Worm (Caenorhabditis elegans) whole organism, L1 larva: Measurements from ENCODE around the gene ceh-86.

Experiments
- C04F5.9 ChIP-seq: sonication (generic microtip); optimal IDR thresholded peaks from 2 replicates; lab custom pipeline; 2016; ENCODE audit warnings: missing genetic modification characterization, missing compliant biosample characterization
- C16A3.4 ChIP-seq: fragments of 150-350 bp; optimal IDR thresholded peaks from 2 replicates; lab custom pipeline; 2014; ENCODE audit warnings: missing biosample characterization, missing genetic modification characterization
- C34B4.2 ChIP-seq: sonication (generic microtip); optimal IDR thresholded peaks from 2 replicates; lab custom pipeline; 2017; ENCODE audit warnings: mild to moderate bottlenecking, missing genetic modification characterization, missing compliant biosample characterization
- F16B12.6 ChIP-seq: fragments of 150-350 bp; optimal IDR thresholded peaks from 2 replicates; lab custom pipeline; 2014; ENCODE audit warnings: missing biosample characterization, missing genetic modification characterization
- Y116A8C.19 ChIP-seq: sonication (generic microtip); optimal IDR thresholded peaks from 2 replicates; lab custom pipeline; 2016; ENCODE audit warnings: missing compliant biosample characterization, missing genetic modification characterization, borderline replicate concordance
- aha-1 ChIP-seq: fragments of 150-350 bp; optimal IDR thresholded peaks from 2 replicates; lab custom pipeline; 2014; ENCODE audit warnings: missing biosample characterization, missing genetic modification characterization
- ama-1 ChIP-seq: fragments of 150-350 bp; optimal IDR thresholded peaks from 2 replicates; lab custom pipeline; 2014
- blmp-1 ChIP-seq: fragments of 150-350 bp; optimal IDR thresholded peaks from 2 replicates; lab custom pipeline; 2014; ENCODE audit warnings: missing biosample characterization, missing genetic modification characterization
- ceh-82 ChIP-seq, 3 experiments: fragments of 150-350 bp in 1 of 3; sonication (generic microtip) in 2 of 3; optimal IDR thresholded peaks; 2 replicates each; lab custom pipeline; 2014 to 2017; ENCODE audit warnings: missing biosample characterization in 3 of 3, missing genetic modification characterization in 3 of 3
- ces-1 ChIP-seq: fragments of 150-350 bp; optimal IDR thresholded peaks from 2 replicates; lab custom pipeline; 2014; ENCODE audit warnings: missing biosample characterization, missing genetic modification reagents, missing genetic modification characterization
- dpl-1 ChIP-seq, 3 experiments: fragments of 150-350 bp in 2 of 3; sonication (generic microtip) in 1 of 3; optimal IDR thresholded peaks; 2 replicates each; lab custom pipeline; 2014 to 2017; ENCODE audit warnings: missing biosample characterization in 3 of 3, missing genetic modification characterization in 3 of 3, missing genetic modification reagents in 3 of 3
- efl-1 ChIP-seq, 4 experiments: fragments of 150-350 bp; optimal IDR thresholded peaks in 3 of 4; peaks in 1 of 4; 1 replicate in 1 of 4; 2 replicates in 3 of 4; lab custom pipeline; 2014; ENCODE audit warnings: missing biosample characterization in 2 of 4, missing genetic modification characterization in 2 of 4, missing genetic modification reagents in 2 of 4
- egl-13 ChIP-seq: sonication (generic microtip); optimal IDR thresholded peaks from 2 replicates; lab custom pipeline; 2016; ENCODE audit warnings: missing genotype, missing genetic modification reagents, missing genetic modification characterization, missing compliant biosample characterization
- egl-27 ChIP-seq, 2 experiments: fragments of 150-350 bp in 1 of 2; sonication (generic microtip); optimal IDR thresholded peaks; 3 replicates each; lab custom pipeline; 2017 to 2018; ENCODE audit warnings: missing biosample characterization in 2 of 2, missing genetic modification characterization in 2 of 2, missing genetic modification reagents in 2 of 2
- elt-2 ChIP-seq: sonication (generic microtip); optimal IDR thresholded peaks from 2 replicates; lab custom pipeline; 2016; ENCODE audit warnings: missing genetic modification characterization, mild to moderate bottlenecking, inconsistent platforms, missing compliant biosample characterization, missing genetic modification reagents
- fkh-10 ChIP-seq: sonication (generic microtip); optimal IDR thresholded peaks from 2 replicates; lab custom pipeline; 2017; ENCODE audit warnings: missing biosample characterization, missing genetic modification reagents, missing genetic modification characterization
- fos-1 ChIP-seq: fragments of 150-350 bp; optimal IDR thresholded peaks from 2 replicates; lab custom pipeline; 2014; ENCODE audit warnings: missing biosample characterization, missing genetic modification characterization
- grh-1 ChIP-seq: fragments of 200-800 bp; sonication (Bioruptor generic); IDR thresholded peaks from 2 replicates; pipeline ENCODE4 v1.3.6; 2022; ENCODE audit warnings: missing genetic modification reagents, missing genetic modification characterization, missing compliant biosample characterization
- hlh-17 ChIP-seq: fragments of 200-800 bp; sonication (Bioruptor generic); optimal IDR thresholded peaks from 2 replicates; lab custom pipeline; 2018; ENCODE audit warnings: missing genetic modification characterization, mild to moderate bottlenecking, missing compliant biosample characterization, moderate library complexity, borderline replicate concordance
- isw-1 ChIP-seq: fragments of 200-800 bp; sonication (Bioruptor generic); IDR thresholded peaks from 2 replicates; pipeline ENCODE4 v1.3.6; 2022; ENCODE audit warnings: missing genetic modification characterization, missing compliant biosample characterization
- lin-35 ChIP-seq, 2 experiments: fragments of 150-350 bp; optimal IDR thresholded peaks; 2 replicates each; lab custom pipeline; 2014; ENCODE audit warnings: missing biosample characterization in 2 of 2, missing genetic modification characterization in 2 of 2, missing genetic modification reagents in 2 of 2
- lsy-2 ChIP-seq, 2 experiments: fragments of 150-350 bp; optimal IDR thresholded peaks; 2 replicates each; lab custom pipeline; 2014; ENCODE audit warnings: missing biosample characterization in 2 of 2, missing genetic modification characterization in 2 of 2
- nhr-76 ChIP-seq: sonication (generic microtip); optimal IDR thresholded peaks from 2 replicates; lab custom pipeline; 2017; ENCODE audit warnings: missing biosample characterization, missing genetic modification characterization
- nhr-90 ChIP-seq: sonication (generic microtip); optimal IDR thresholded peaks from 2 replicates; lab custom pipeline; 2016; ENCODE audit warnings: mild to moderate bottlenecking, missing genetic modification characterization, missing compliant biosample characterization; ENCODE audit not compliant: poor library complexity
- pax-3 ChIP-seq: fragments of 200-800 bp; sonication (Bioruptor generic); optimal IDR thresholded peaks from 2 replicates; lab custom pipeline; 2018; ENCODE audit warnings: mild to moderate bottlenecking, missing genetic modification characterization, moderate library complexity, missing compliant biosample characterization
- snpc-4 ChIP-seq: fragments of 150-350 bp; optimal IDR thresholded peaks from 2 replicates; lab custom pipeline; 2014; ENCODE audit warnings: missing biosample characterization, missing genetic modification characterization
- snu-23 ChIP-seq: sonication (generic microtip); optimal IDR thresholded peaks from 2 replicates; lab custom pipeline; 2016; ENCODE audit warnings: missing genetic modification characterization, missing compliant biosample characterization
- sptf-1 ChIP-seq: fragments of 150-350 bp; optimal IDR thresholded peaks from 2 replicates; lab custom pipeline; 2014; ENCODE audit warnings: missing biosample characterization, missing genetic modification characterization
- tbx-2 ChIP-seq: sonication (generic microtip); optimal IDR thresholded peaks from 2 replicates; lab custom pipeline; 2016; ENCODE audit warnings: missing genetic modification characterization, missing compliant biosample characterization
- unc-130 ChIP-seq: fragments of 150-350 bp; optimal IDR thresholded peaks from 2 replicates; lab custom pipeline; 2017; ENCODE audit warnings: missing biosample characterization, missing genetic modification characterization, inconsistent platforms
- vab-15 ChIP-seq: sonication (generic microtip); optimal IDR thresholded peaks from 2 replicates; lab custom pipeline; 2017; ENCODE audit warnings: missing genotype, mild to moderate bottlenecking, missing genetic modification characterization, missing compliant biosample characterization
- xbp-1 ChIP-seq: sonication (generic microtip); optimal IDR thresholded peaks from 2 replicates; lab custom pipeline; 2016; ENCODE audit warnings: missing genetic modification characterization, missing compliant biosample characterization

The ceh-86 gene

ce11 chrII:2417889-2418288, 14.0 kb downstream of the ceh-86 start, which contains the start of the genes F42G2.5 and F42G2.7:
Gene F42G2.5 (minus strand): TSS chrII:2417989.
Gene F42G2.7 (plus strand): TSS chrII:2418158.
- TF ChIP-seq C16A3.4 = no peak
- TF ChIP-seq, all 84 proteins: peak for 0

DNA sequence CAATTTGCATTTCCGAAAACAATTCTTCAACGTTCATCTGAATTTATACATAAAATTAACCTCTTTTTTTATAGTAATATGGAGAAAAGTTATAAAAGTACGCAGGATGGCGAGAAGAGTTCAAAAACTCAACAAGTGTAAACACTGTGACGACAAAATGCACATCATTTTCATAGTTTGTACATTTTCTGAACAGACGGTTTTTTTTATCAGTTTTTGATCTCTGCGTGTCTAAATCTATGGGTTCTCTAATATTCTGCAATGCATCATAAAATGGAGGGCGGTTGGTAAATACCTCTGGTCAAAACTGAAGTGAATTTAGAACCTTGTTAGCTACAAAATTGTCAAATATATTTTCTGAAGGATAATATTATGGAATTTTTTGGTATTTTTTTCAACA, 16.4 kb downstream of the ceh-86 start, which contains the start of gene fbxa-4:
Gene fbxa-4, minus strand, starts transcription at position 93 of the 400 bp plus-strand sequence.
- TF ChIP-seq F16B12.6 (peak; percentile 44), elt-2 (tag; lab: Kevin White, UChicago) (peak; percentile 65), dpl-1 (GFP tag; optimal IDR thresholded peaks at IDR 0.05; lab: Kevin White, UChicago) (peak in 1 of 3 experiments; percentile 4), snpc-4 (tag; lab: Kevin White, UChicago) (no peak), lin-35 (GFP tag; optimal IDR thresholded peaks at IDR 0.05; lab: Kevin White, UChicago) (peak in 1 of 2 experiments; percentile 51), egl-13 (no peak), nhr-90 (tag; lab: Kevin White, UChicago) (peak; percentile 11), efl-1 (optimal IDR thresholded peaks at IDR 0.05; lab: Kevin White, UChicago) (peak in 1 of 2 experiments; percentile 27), efl-1 (GFP tag; optimal IDR thresholded peaks at IDR 0.05 in 1 of 2; lab: Kevin White, UChicago) (peak in 1 of 2 experiments; percentile 35), lsy-2 (tag; optimal IDR thresholded peaks at IDR 0.05; lab: Kevin White, UChicago) (peak in 1 of 2 experiments; percentile 15), C34B4.2 (tag; lab: Kevin White, UChicago) (no peak), vab-15 (tag; lab: Kevin White, UChicago) (no peak)
- TF ChIP-seq, all 84 proteins: peak for 7

DNA sequence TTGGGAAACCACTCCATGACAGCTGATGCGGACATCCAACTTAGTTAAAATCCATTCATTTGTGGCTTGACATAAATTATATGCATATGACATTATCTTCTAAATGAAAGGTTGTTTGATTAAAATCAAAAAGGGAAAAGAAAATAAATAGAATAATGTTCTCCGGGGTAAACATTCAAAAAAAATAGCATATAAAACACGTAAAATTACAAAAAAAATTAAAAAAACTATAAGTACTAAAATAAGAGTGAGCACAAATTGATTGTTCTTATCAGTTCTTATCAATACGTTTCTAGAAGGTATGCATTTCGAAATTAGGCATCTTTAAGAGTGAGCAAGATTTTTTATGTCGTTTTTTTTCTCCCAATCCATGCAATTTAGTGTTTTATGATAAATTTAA, 19.2 kb downstream of the ceh-86 start, which contains the start of gene fbxa-182:
Gene fbxa-182, minus strand, starts transcription at position 101 of the 400 bp plus-strand sequence.
- no peak for TF ChIP-seq tbx-2
- no peak for TF ChIP-seq egl-27 (tag; optimal IDR thresholded peaks at IDR 0.05; lab: Kevin White, UChicago)
- TF ChIP-seq ces-1 = no peak
- peak; percentile 10 for TF ChIP-seq elt-2 (tag; lab: Kevin White, UChicago)
- TF ChIP-seq xbp-1 (tag; lab: Kevin White, UChicago) = no peak
- no peak for TF ChIP-seq snu-23 (GFP tag; lab: Kevin White, UChicago)

DNA sequence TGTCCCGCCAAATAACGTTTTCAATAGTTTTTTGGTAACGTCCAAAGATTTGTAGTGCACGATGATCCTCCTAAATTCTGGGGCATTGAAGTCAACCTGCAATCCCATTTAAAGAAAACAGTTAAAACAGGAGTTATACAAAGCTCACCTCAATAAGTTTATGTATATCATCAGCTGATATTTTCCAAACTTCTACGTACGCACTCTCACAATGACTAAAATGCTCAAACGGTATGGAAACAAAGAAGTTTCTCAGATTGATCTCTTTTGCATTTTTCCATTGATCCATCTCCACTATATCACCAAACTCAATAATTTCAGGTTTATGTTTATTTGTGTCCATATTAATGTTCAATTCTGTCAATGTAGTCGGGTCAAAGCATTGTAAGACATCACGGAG, 20.3 kb downstream of the ceh-86 start:
- TF ChIP-seq C16A3.4 (no peak), dpl-1 (GFP tag; optimal IDR thresholded peaks at IDR 0.05; lab: Kevin White, UChicago) (no peak), isw-1 (GFP tag; lab: Robert Waterston, UW) (no peak), efl-1 (optimal IDR thresholded peaks at IDR 0.05; lab: Kevin White, UChicago) (no peak), efl-1 (GFP tag; optimal IDR thresholded peaks at IDR 0.05 in 1 of 2; lab: Kevin White, UChicago) (peak in 1 of 2 experiments; percentile 55), unc-130 (tag; lab: Kevin White, UChicago) (no peak)
- TF ChIP-seq, all 84 proteins: peak for 1

- no peak for TF ChIP-seq nhr-76
- TF ChIP-seq egl-13 = no peak
- TF ChIP-seq fkh-10 = no peak
- no peak for TF ChIP-seq snu-23 (GFP tag; lab: Kevin White, UChicago)
- TF ChIP-seq unc-130 (tag; lab: Kevin White, UChicago) = no peak
- no peak for TF ChIP-seq C04F5.9
- TF ChIP-seq ceh-82 (tag; optimal IDR thresholded peaks at IDR 0.05; lab: Kevin White, UChicago) = no peak
- no peak for TF ChIP-seq ama-1
- TF ChIP-seq lin-35 (GFP tag; optimal IDR thresholded peaks at IDR 0.05; lab: Kevin White, UChicago) = no peak
- TF ChIP-seq aha-1 (tag; lab: Kevin White, UChicago) = no peak
- no peak for TF ChIP-seq sptf-1 (tag; lab: Kevin White, UChicago)
- TF ChIP-seq fos-1 (tag; lab: Kevin White, UChicago) = no peak
- no peak for TF ChIP-seq grh-1 (GFP tag; lab: Robert Waterston, UW)
- no peak for TF ChIP-seq nhr-90 (tag; lab: Kevin White, UChicago)
- no peak for TF ChIP-seq Y116A8C.19 (tag; lab: Kevin White, UChicago)
- TF ChIP-seq pax-3 (tag; lab: Kevin White, UChicago) = no peak
These were observed 20.8 kb downstream of the ceh-86 start for ce11 chrII:2411093-2411492.

ce11 chrII:2403984-2404383, 27.9 kb downstream of the ceh-86 start, which contains the start of gene F16G10.1:
Gene F16G10.1 (plus strand): TSS chrII:2404284.
- no peak for TF ChIP-seq hlh-17 (GFP tag; lab: Kevin White, UChicago)
- TF ChIP-seq lin-35 (GFP tag; optimal IDR thresholded peaks at IDR 0.05; lab: Kevin White, UChicago) = no peak
- no peak for TF ChIP-seq blmp-1
